Worm (Caenorhabditis elegans): ENCODE data around the gene R07E5.5.

DNA sequence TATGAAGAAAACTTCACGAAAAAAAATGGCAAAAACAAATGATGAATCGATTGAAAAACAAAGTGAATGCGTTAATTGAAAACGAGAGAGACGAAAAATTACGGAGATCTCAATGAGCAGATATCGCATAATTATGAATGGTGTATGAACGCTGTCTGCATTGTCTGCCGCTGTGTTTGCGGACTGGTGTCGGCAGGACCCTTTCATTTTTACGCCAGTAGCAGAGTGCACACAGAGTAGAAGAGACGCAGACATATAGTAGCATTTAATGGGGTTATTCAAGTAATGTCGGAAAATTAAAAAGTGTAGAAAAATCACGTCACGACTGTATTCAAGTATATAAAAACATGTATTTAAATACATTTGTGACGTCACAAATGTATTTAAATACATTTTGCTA lies 16.4 kb upstream of the R07E5.5 start:
- TF ChIP-seq elt-2 (tag; optimal IDR thresholded peaks at IDR 0.05) (no peak), hlh-13 (GFP tag; optimal IDR thresholded peaks at IDR 0.05) (no peak), eyg-1 (tag; optimal IDR thresholded peaks at IDR 0.05) (no peak), rnt-1 (tag; optimal IDR thresholded peaks at IDR 0.05) (no peak), lin-11 (tag; optimal IDR thresholded peaks at IDR 0.05) (no peak)

Data from whole organism, late embryonic.